Fruit fly (Drosophila melanogaster) whole organism, embryonic: Measurements from ENCODE around the gene Uba2.

Experiments used
- BtbVII ChIP-seq: fragments of 200-800 bp; sonication (Bioruptor generic); optimal IDR thresholded peaks from 3 replicates; lab custom pipeline; 2017; ENCODE audit warnings: missing biosample characterization, mild to moderate bottlenecking, missing genetic modification characterization
- CG11247 ChIP-seq: fragments of 200-800 bp; sonication (Bioruptor generic); IDR thresholded peaks from 2 replicates; pipeline ENCODE4 v1.3.6; 2022; ENCODE audit warnings: missing biosample characterization, missing genetic modification characterization
- CG13424 ChIP-seq: fragments of 200-800 bp; sonication (Bioruptor generic); optimal IDR thresholded peaks from 2 replicates; lab custom pipeline; 2019; ENCODE audit warnings: missing biosample characterization, mild to moderate bottlenecking, missing genetic modification characterization, moderate library complexity
- CG15011 ChIP-seq: fragments of 200-800 bp; sonication (Bioruptor generic); optimal IDR thresholded peaks from 3 replicates; lab custom pipeline; 2018; ENCODE audit warnings: missing biosample characterization, mild to moderate bottlenecking, missing genetic modification characterization
- CG1647 ChIP-seq: fragments of 200-800 bp; sonication (Bioruptor generic); optimal IDR thresholded peaks from 3 replicates; lab custom pipeline; 2016; ENCODE audit warnings: missing biosample characterization, missing genetic modification characterization
- CG2678 ChIP-seq: fragments of 200-800 bp; sonication (Bioruptor generic); optimal IDR thresholded peaks from 3 replicates; lab custom pipeline; 2019; ENCODE audit warnings: missing biosample characterization, mild to moderate bottlenecking, missing genetic modification characterization, moderate library complexity
- CG30020 ChIP-seq: fragments of 200-800 bp; optimal IDR thresholded peaks from 2 replicates; lab custom pipeline; 2019; ENCODE audit warnings: missing biosample characterization, mild to moderate bottlenecking, missing genetic modification characterization, moderate library complexity
- CG30431 ChIP-seq: fragments of 200-800 bp; sonication (Bioruptor generic); optimal IDR thresholded peaks from 2 replicates; lab custom pipeline; 2017; ENCODE audit warnings: missing biosample characterization, missing genetic modification characterization
- CG33213 ChIP-seq: fragments of 200-800 bp; sonication (Bioruptor generic); optimal IDR thresholded peaks from 3 replicates; lab custom pipeline; 2016; ENCODE audit warnings: missing biosample characterization, missing genetic modification characterization
- CG7271 ChIP-seq: fragments of 200-800 bp; sonication (Bioruptor generic); optimal IDR thresholded peaks from 2 replicates; lab custom pipeline; 2018; ENCODE audit warnings: missing biosample characterization, mild to moderate bottlenecking, missing genetic modification characterization, moderate library complexity
- CG7839 ChIP-seq: fragments of 200-800 bp; sonication (Bioruptor generic); optimal IDR thresholded peaks from 3 replicates; lab custom pipeline; 2018; ENCODE audit warnings: missing biosample characterization, mild to moderate bottlenecking, missing genetic modification characterization, moderate library complexity
- CG7928 ChIP-seq: fragments of 200-800 bp; sonication (Bioruptor generic); optimal IDR thresholded peaks from 2 replicates; lab custom pipeline; 2017; ENCODE audit warnings: missing biosample characterization, mild to moderate bottlenecking, missing genetic modification characterization
- CG8290 ChIP-seq, 3 experiments: fragments of 200-800 bp; sonication (Bioruptor generic); optimal IDR thresholded peaks; 2 replicates each; lab custom pipeline; 2016 to 2019; ENCODE audit warnings: missing biosample characterization in 3 of 3, missing genetic modification characterization in 3 of 3, mild to moderate bottlenecking in 2 of 3, moderate library complexity in 1 of 3
- CG8388 ChIP-seq: fragments of 200-800 bp; sonication (Bioruptor generic); optimal IDR thresholded peaks from 2 replicates; lab custom pipeline; 2019; ENCODE audit warnings: missing biosample characterization, mild to moderate bottlenecking, missing genetic modification characterization, moderate library complexity
- CG8944 ChIP-seq: fragments of 200-800 bp; sonication (Bioruptor generic); optimal IDR thresholded peaks from 3 replicates; lab custom pipeline; 2016; ENCODE audit warnings: missing biosample characterization, missing genetic modification characterization
- CG9609 ChIP-seq: fragments of 200-800 bp; sonication (Bioruptor generic); optimal IDR thresholded peaks from 3 replicates; lab custom pipeline; 2016; ENCODE audit warnings: missing biosample characterization, missing genetic modification characterization
- CkIIα-i1 ChIP-seq: fragments of 200-800 bp; sonication (Bioruptor generic); IDR thresholded peaks from 2 replicates; pipeline ENCODE4 v1.3.6; 2022; ENCODE audit warnings: missing biosample characterization, missing genetic modification characterization
- Dbx ChIP-seq: fragments of 200-800 bp; sonication (Bioruptor generic); IDR thresholded peaks from 3 replicates; pipeline ENCODE4 v1.3.6; 2022; ENCODE audit warnings: missing biosample characterization, missing genetic modification characterization
- E2f1 ChIP-seq: fragments of 200-800 bp; sonication (Bioruptor generic); IDR thresholded peaks from 2 replicates; pipeline ENCODE4 v1.3.6; 2022; ENCODE audit warnings: missing biosample characterization, missing genetic modification characterization
- E2f2 ChIP-seq: fragments of 200-800 bp; sonication (Bioruptor generic); IDR thresholded peaks from 2 replicates; pipeline ENCODE4 v1.3.6; 2022; ENCODE audit warnings: missing biosample characterization, missing genetic modification characterization
- Gsc ChIP-seq: fragments of 200-800 bp; sonication (Bioruptor generic); IDR thresholded peaks from 2 replicates; pipeline ENCODE4 v1.3.6; 2022; ENCODE audit warnings: missing biosample characterization, missing genetic modification characterization
- Hmr ChIP-seq: fragments of 200-800 bp; sonication (Bioruptor generic); optimal IDR thresholded peaks from 3 replicates; lab custom pipeline; 2017; ENCODE audit warnings: mild to moderate bottlenecking, missing biosample characterization, missing genetic modification reagents, missing genetic modification characterization
- MESR4 ChIP-seq: fragments of 200-800 bp; sonication (Bioruptor generic); optimal IDR thresholded peaks from 2 replicates; lab custom pipeline; 2018; ENCODE audit warnings: missing biosample characterization, mild to moderate bottlenecking, missing genetic modification characterization, moderate library complexity
- MTF-1 ChIP-seq: fragments of 200-800 bp; sonication (Bioruptor generic); optimal IDR thresholded peaks from 2 replicates; lab custom pipeline; 2018; ENCODE audit warnings: missing biosample characterization, mild to moderate bottlenecking, missing genetic modification characterization, borderline replicate concordance
- Nf-YB ChIP-seq: fragments of 200-800 bp; sonication (Bioruptor generic); optimal IDR thresholded peaks from 3 replicates; lab custom pipeline; 2019; ENCODE audit warnings: missing biosample characterization, mild to moderate bottlenecking, missing genetic modification characterization, moderate library complexity
- Rfx ChIP-seq: fragments of 200-800 bp; sonication (Bioruptor generic); IDR thresholded peaks from 2 replicates; pipeline ENCODE4 v1.3.6; 2022; ENCODE audit warnings: missing biosample characterization, missing genetic modification characterization
- Sin3A ChIP-seq: fragments of >200 bp; optimal IDR thresholded peaks from 2 replicates; lab custom pipeline; 2018
- Ssrp ChIP-seq: fragments of 200-800 bp; sonication (Bioruptor generic); optimal IDR thresholded peaks from 2 replicates; lab custom pipeline; 2018; ENCODE audit warnings: missing biosample characterization, mild to moderate bottlenecking, missing genetic modification characterization, moderate library complexity
- YL-1 ChIP-seq: fragments of 200-800 bp; sonication (Bioruptor generic); optimal IDR thresholded peaks from 3 replicates; lab custom pipeline; 2017; ENCODE audit warnings: missing biosample characterization, mild to moderate bottlenecking, missing genetic modification characterization
- amos ChIP-seq: fragments of 200-800 bp; sonication (Bioruptor generic); IDR thresholded peaks from 2 replicates; pipeline ENCODE4 v1.3.6; 2022; ENCODE audit warnings: missing biosample characterization, missing genetic modification characterization; ENCODE audit not compliant: partially characterized antibody
- cad ChIP-seq: fragments of >200 bp; optimal IDR thresholded peaks from 2 replicates; lab custom pipeline; 2017; ENCODE audit warnings: missing biosample characterization, missing genetic modification characterization
- cato ChIP-seq: fragments of 200-800 bp; sonication (Bioruptor generic); optimal IDR thresholded peaks from 2 replicates; lab custom pipeline; 2016; ENCODE audit warnings: missing biosample characterization, missing genetic modification characterization, borderline replicate concordance
- dpn ChIP-seq, 2 experiments: fragments of 200-800 bp; sonication (Bioruptor generic); optimal IDR thresholded peaks; 3 replicates each; lab custom pipeline; 2016; ENCODE audit warnings: missing biosample characterization in 2 of 2, missing genetic modification characterization in 2 of 2
- en ChIP-seq: fragments of 200-800 bp; sonication (Bioruptor generic); optimal IDR thresholded peaks from 2 replicates; lab custom pipeline; 2016; ENCODE audit warnings: missing biosample characterization, missing genetic modification characterization
- gce ChIP-seq: fragments of 200-800 bp; sonication (Bioruptor generic); IDR thresholded peaks from 3 replicates; pipeline ENCODE4 v1.3.6; 2022; ENCODE audit warnings: missing biosample characterization, missing genetic modification characterization
- h ChIP-seq: fragments of >200 bp; optimal IDR thresholded peaks from 2 replicates; lab custom pipeline; 2017
- inv ChIP-seq: fragments of 200-800 bp; sonication (Bioruptor generic); IDR thresholded peaks from 2 replicates; pipeline ENCODE4 v1.3.6; 2022; ENCODE audit warnings: missing biosample characterization, missing genetic modification characterization; ENCODE audit not compliant: partially characterized antibody
- jigr1 ChIP-seq: fragments of 200-800 bp; sonication (Bioruptor generic); IDR thresholded peaks from 3 replicates; pipeline ENCODE4 v1.3.6; 2022; ENCODE audit warnings: missing biosample characterization, missing genetic modification characterization
- lbe ChIP-seq: fragments of 200-800 bp; sonication (Bioruptor generic); optimal IDR thresholded peaks from 2 replicates; lab custom pipeline; 2016; ENCODE audit warnings: missing biosample characterization, mild to moderate bottlenecking, missing genetic modification characterization
- lilli ChIP-seq: fragments of 200-800 bp; sonication (Bioruptor generic); optimal IDR thresholded peaks from 3 replicates; lab custom pipeline; 2016; ENCODE audit warnings: missing biosample characterization, missing genetic modification characterization
- p53 ChIP-seq: fragments of 200-800 bp; sonication (Bioruptor generic); optimal IDR thresholded peaks from 2 replicates; lab custom pipeline; 2016; ENCODE audit warnings: missing biosample characterization, missing genetic modification characterization
- slbo ChIP-seq: fragments of 200-800 bp; sonication (Bioruptor generic); IDR thresholded peaks from 2 replicates; pipeline ENCODE4 v1.3.6; 2022; ENCODE audit warnings: missing biosample characterization, missing genetic modification characterization
- so ChIP-seq: fragments of 200-800 bp; sonication (Bioruptor generic); IDR thresholded peaks from 3 replicates; pipeline ENCODE4 v1.3.6; 2022; ENCODE audit warnings: missing biosample characterization, missing genetic modification characterization
- sob ChIP-seq: fragments of 200-800 bp; sonication (Bioruptor generic); IDR thresholded peaks from 2 replicates; pipeline ENCODE4 v1.3.6; 2022; ENCODE audit warnings: missing biosample characterization, missing genetic modification characterization
- sug ChIP-seq: fragments of 200-800 bp; optimal IDR thresholded peaks from 2 replicates; lab custom pipeline; 2019; ENCODE audit warnings: missing biosample characterization, mild to moderate bottlenecking, missing genetic modification characterization, moderate library complexity
- tin ChIP-seq: fragments of 200-800 bp; sonication (Bioruptor generic); optimal IDR thresholded peaks from 3 replicates; lab custom pipeline; 2016; ENCODE audit warnings: missing biosample characterization, missing genetic modification characterization
- tio ChIP-seq: fragments of 200-800 bp; sonication (Bioruptor generic); optimal IDR thresholded peaks from 2 replicates; lab custom pipeline; 2017; ENCODE audit warnings: missing biosample characterization, missing genetic modification characterization, inconsistent platforms
- toy ChIP-seq: fragments of 200-800 bp; sonication (Bioruptor generic); IDR thresholded peaks from 2 replicates; pipeline ENCODE4 v1.3.6; 2022; ENCODE audit warnings: missing biosample characterization, missing genetic modification characterization
- twi ChIP-seq: fragments of 200-800 bp; optimal IDR thresholded peaks from 2 replicates; lab custom pipeline; 2019; ENCODE audit warnings: missing biosample characterization, mild to moderate bottlenecking, missing genetic modification characterization, moderate library complexity
- usp ChIP-seq: fragments of >200 bp; optimal IDR thresholded peaks from 2 replicates; lab custom pipeline; 2017; ENCODE audit warnings: missing biosample characterization, missing genetic modification characterization
- zen ChIP-seq: fragments of 200-800 bp; sonication (Bioruptor generic); optimal IDR thresholded peaks from 3 replicates; lab custom pipeline; 2018; ENCODE audit warnings: missing biosample characterization, mild to moderate bottlenecking, missing genetic modification characterization, moderate library complexity

Gene Uba2

dm6 chr3L:8091650-8092068 lies 36.0 kb downstream of the Uba2 start, which contains the start of gene CG7565 (continued):
- peak; percentile 60; the same call in 1 of the 3 replicates for TF ChIP-seq so (GFP tag; lab: Robert Waterston, UW)
- no peak for TF ChIP-seq twi (tag; lab: Kevin White, UChicago)
- no peak for TF ChIP-seq CG8944 (GFP tag; lab: Kevin White, UChicago)
- TF ChIP-seq h (lab: Kevin White, UChicago), result no peak
- peak; percentile 75 for TF ChIP-seq YL-1 (GFP tag; lab: Kevin White, UChicago)
- TF ChIP-seq cad (GFP tag; lab: Kevin White, UChicago), result no peak
- TF ChIP-seq sob (GFP tag; lab: Robert Waterston, UW), result peak; percentile 58; the same call in 1 of the 2 replicates
- TF ChIP-seq CG30020 (tag; lab: Kevin White, UChicago), result no peak
- peak; percentile 67 for TF ChIP-seq Hmr (GFP tag; lab: Kevin White, UChicago)
- no peak for TF ChIP-seq cato (GFP tag; lab: Kevin White, UChicago)
- no peak for TF ChIP-seq CkIIα-i1 (GFP tag; lab: Robert Waterston, UW)
- TF ChIP-seq CG7271 (tag; lab: Kevin White, UChicago), result no peak
- TF ChIP-seq CG1647, result peak; percentile 26
- peak; percentile 6; the same call in 1 of the 2 replicates for TF ChIP-seq slbo (GFP tag; lab: Robert Waterston, UW)
- TF ChIP-seq gce (GFP tag; lab: Robert Waterston, UW), result no peak
- TF ChIP-seq CG8290 (GFP tag; optimal IDR thresholded peaks at IDR 0.05; lab: Kevin White, UChicago), result peak; percentile 36
- peak in 1 of 2 experiments; percentile 86 for TF ChIP-seq CG8290 (tag; optimal IDR thresholded peaks at IDR 0.05; lab: Kevin White, UChicago)
- peak; percentile 60 for TF ChIP-seq lilli (GFP tag; lab: Kevin White, UChicago)
- no peak for TF ChIP-seq CG15011 (GFP tag; lab: Kevin White, UChicago)
- no peak for TF ChIP-seq CG33213
- TF ChIP-seq CG8388, result no peak
- no peak for TF ChIP-seq p53 (GFP tag; lab: Kevin White, UChicago)
- TF ChIP-seq CG7928 (GFP tag; lab: Kevin White, UChicago), result peak; percentile 93
- TF ChIP-seq CG7839, result no peak
- no peak for TF ChIP-seq toy
- TF ChIP-seq CG11247 (GFP tag; lab: Robert Waterston, UW), result peak; percentile 35; the same call in 1 of the 2 replicates
- TF ChIP-seq Dbx, result peak; percentile 45; the same call in 1 of the 3 replicates
- peak; percentile 76 for TF ChIP-seq MESR4 (GFP tag; lab: Kevin White, UChicago)
- peak; percentile 21 for TF ChIP-seq lbe
- TF ChIP-seq Sin3A (lab: Kevin White, UChicago), result no peak
- TF ChIP-seq sug (tag; lab: Kevin White, UChicago), result peak; percentile 65
- no peak for TF ChIP-seq tio (GFP tag; lab: Kevin White, UChicago)
- TF ChIP-seq Rfx, result peak; percentile 71
- TF ChIP-seq inv, result no peak
- no peak; the same call in 1 of the 2 replicates for TF ChIP-seq amos (GFP tag; lab: Robert Waterston, UW)
- TF ChIP-seq Nf-YB (GFP tag; lab: Kevin White, UChicago), result no peak
- TF ChIP-seq CG2678 (tag; lab: Kevin White, UChicago), result peak; percentile 41
- no peak for TF ChIP-seq zen
- TF ChIP-seq Gsc, result no peak
- TF ChIP-seq BtbVII, result no peak
- no peak for TF ChIP-seq jigr1 (GFP tag; lab: Robert Waterston, UW)
- TF ChIP-seq CG13424, result no peak
- TF ChIP-seq usp (GFP tag; lab: Kevin White, UChicago), result no peak
- peak; percentile 16 for TF ChIP-seq CG9609
- no peak for TF ChIP-seq en (GFP tag; lab: Kevin White, UChicago)
- TF ChIP-seq tin (GFP tag; lab: Kevin White, UChicago), result peak; percentile 38
- TF ChIP-seq MTF-1, result peak; percentile 33
- TF ChIP-seq dpn (GFP tag; optimal IDR thresholded peaks at IDR 0.05; lab: Kevin White, UChicago), result peak; percentile 17 to 64
- TF ChIP-seq E2f1, result no peak
- no peak for TF ChIP-seq Ssrp (tag; lab: Kevin White, UChicago)
- TF ChIP-seq E2f2, result peak; percentile 38; the same call in 1 of the 2 replicates
- no peak for TF ChIP-seq CG30431 (GFP tag; lab: Kevin White, UChicago)
